Fruit fly (Drosophila melanogaster): ENCODE data around the gene sba.

Gene sba

dm6 chr3R:23890886-23891285, 31.9 kb downstream of the sba start, which contains the start of gene TfIIA-S (continued):
- TF ChIP-seq CG8359 (GFP tag; optimal IDR thresholded peaks at IDR 0.05; ENCODE audit: borderline replicate concordance) (no peak), CG14667 (GFP tag; IDR thresholded peaks at IDR 0.05) (no peak), NfI (GFP tag; optimal IDR thresholded peaks at IDR 0.05) (peak; percentile 83), Taf1 (GFP tag; IDR thresholded peaks at IDR 0.05) (no peak), tio (GFP tag; optimal IDR thresholded peaks at IDR 0.05) (no peak), Dad (GFP tag; optimal IDR thresholded peaks at IDR 0.05) (peak; percentile 64), Meics (GFP tag; optimal IDR thresholded peaks at IDR 0.05) (peak; percentile 72), az2 (GFP tag; optimal IDR thresholded peaks at IDR 0.05) (peak; percentile 65), tx (GFP tag; optimal IDR thresholded peaks at IDR 0.05) (peak; percentile 81), HLHmδ (GFP tag; optimal IDR thresholded peaks at IDR 0.05) (peak; percentile 77), Dek (tag; optimal IDR thresholded peaks at IDR 0.05) (peak; percentile 50), CG34224 (GFP tag; IDR thresholded peaks at IDR 0.05; ENCODE audit: partially characterized antibody) (no peak), kah (GFP tag; optimal IDR thresholded peaks at IDR 0.05) (no peak), lmd (GFP tag; IDR thresholded peaks at IDR 0.05) (no peak), peb (GFP tag; IDR thresholded peaks at IDR 0.05) (no peak), Opbp (GFP tag; IDR thresholded peaks at IDR 0.05; ENCODE audit: partially characterized antibody) (no peak), CG12071 (GFP tag; optimal IDR thresholded peaks at IDR 0.05) (peak; percentile 21), CG14441 (GFP tag; IDR thresholded peaks at IDR 0.05) (no peak), Ets97D (GFP tag; optimal IDR thresholded peaks at IDR 0.05) (peak; percentile 95), inv (GFP tag; IDR thresholded peaks at IDR 0.05; ENCODE audit: partially characterized antibody) (no peak), Dbx (GFP tag; IDR thresholded peaks at IDR 0.05) (no peak), B-H1 (GFP tag; IDR thresholded peaks at IDR 0.05) (no peak), PHDP (tag; optimal IDR thresholded peaks at IDR 0.05) (peak; percentile 61), zfh1 (GFP tag; IDR thresholded peaks at IDR 0.05) (no peak), Eip74EF (GFP tag; optimal IDR thresholded peaks at IDR 0.05) (no peak), fd96Cb (tag; optimal IDR thresholded peaks at IDR 0.05) (peak; percentile 22), vfl (GFP tag; optimal IDR thresholded peaks at IDR 0.05) (peak; percentile 88), CG16863 (GFP tag; optimal IDR thresholded peaks at IDR 0.05) (peak; percentile 63), sug (tag; optimal IDR thresholded peaks at IDR 0.05) (peak; percentile 78), pb (GFP tag; optimal IDR thresholded peaks at IDR 0.05) (peak; percentile 79), dmrt99B (tag; optimal IDR thresholded peaks at IDR 0.05) (no peak), CG12155 (GFP tag; optimal IDR thresholded peaks at IDR 0.05) (peak; percentile 84), ash1 (GFP tag; optimal IDR thresholded peaks at IDR 0.05) (peak; percentile 67), fru (optimal IDR thresholded peaks at IDR 0.05) (no peak), CG8478 (optimal IDR thresholded peaks at IDR 0.05) (no peak), CG11085 (GFP tag; IDR thresholded peaks at IDR 0.05) (no peak), D19A (tag; optimal IDR thresholded peaks at IDR 0.05) (no peak), CG7987 (GFP tag; optimal IDR thresholded peaks at IDR 0.05) (peak; percentile 83), CG1832 (GFP tag; optimal IDR thresholded peaks at IDR 0.05) (no peak), pnt (GFP tag; optimal IDR thresholded peaks at IDR 0.05) (peak; percentile 75), CG10543 (GFP tag; optimal IDR thresholded peaks at IDR 0.05) (peak; percentile 84), CG10654 (GFP tag; optimal IDR thresholded peaks at IDR 0.05) (peak; percentile 74), Lhr (GFP tag; optimal IDR thresholded peaks at IDR 0.05) (peak; percentile 97), CG7372 (GFP tag; IDR thresholded peaks at IDR 0.05) (no peak), CG10147 (GFP tag; optimal IDR thresholded peaks at IDR 0.05) (no peak), CG9817 (tag; optimal IDR thresholded peaks at IDR 0.05) (peak; percentile 76), CG7963 (GFP tag; IDR thresholded peaks at IDR 0.05; ENCODE audit: partially characterized antibody) (no peak), grau (tag; optimal IDR thresholded peaks at IDR 0.05) (peak; percentile 63), ken (GFP tag; IDR thresholded peaks at IDR 0.05) (no peak), Sin3A (optimal IDR thresholded peaks at IDR 0.05) (peak; percentile 65), CG2116 (GFP tag; optimal IDR thresholded peaks at IDR 0.05) (peak; percentile 67), sima (GFP tag; optimal IDR thresholded peaks at IDR 0.05) (peak; percentile 57)

Measured in whole organism, embryonic.